Fruit fly (Drosophila melanogaster) Kc167 (cell line): ENCODE measurements around the gene PIP82.

ENCODE experiments used
- h ChIP-seq: fragments of >200 bp; optimal IDR thresholded peaks from 3 replicates; lab custom pipeline; 2018; ENCODE audit warnings: missing external identifiers
- psq ChIP-seq: fragments of >200 bp; optimal IDR thresholded peaks from 2 replicates; lab custom pipeline; 2017; ENCODE audit warnings: missing external identifiers

DNA sequence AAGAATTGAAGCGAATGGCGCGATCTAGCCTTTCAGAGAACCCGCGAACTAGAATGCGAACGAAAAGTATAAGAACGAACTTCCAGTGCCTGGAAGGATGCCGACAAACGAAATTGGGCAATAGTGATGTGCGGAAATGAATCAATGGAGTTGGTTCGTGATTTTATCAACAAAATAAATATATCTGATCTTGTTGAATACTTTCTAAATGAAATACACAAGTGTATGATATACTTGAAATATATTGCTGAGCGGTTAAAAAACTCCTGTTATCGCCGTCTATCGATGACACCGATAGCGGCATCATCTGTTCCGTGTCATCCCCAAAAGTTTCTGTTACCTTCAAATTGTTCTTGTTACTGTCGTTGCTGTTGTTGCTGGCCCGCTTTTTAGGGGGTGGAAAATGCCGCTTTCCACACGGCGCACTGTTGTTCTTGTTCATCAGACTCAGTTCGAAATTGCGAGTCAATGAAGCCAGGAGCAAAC, 40.0 kb downstream of the PIP82 start, which contains the start of gene otu:
- TF ChIP-seq h (no peak), psq (lab: Kevin White, UChicago) (no peak)
